Worm (Caenorhabditis elegans) whole organism, L4/young adult: ENCODE measurements around the gene M01H9.2.

Experiments
- W03F9.2 ChIP-seq: fragments of 150-350 bp; optimal IDR thresholded peaks from 2 replicates; lab custom pipeline; 2014; ENCODE audit warnings: missing biosample characterization, missing genetic modification characterization
- dao-5 ChIP-seq: sonication (generic microtip); optimal IDR thresholded peaks from 2 replicates; lab custom pipeline; 2016; ENCODE audit warnings: missing genotype, missing genetic modification characterization, moderate library complexity, missing compliant biosample characterization
- him-1 ChIP-seq: sonication (generic microtip); optimal IDR thresholded peaks from 2 replicates; lab custom pipeline; 2016; ENCODE audit warnings: missing genotype, missing genetic modification reagents, missing genetic modification characterization, missing compliant biosample characterization

Gene M01H9.2

DNA sequence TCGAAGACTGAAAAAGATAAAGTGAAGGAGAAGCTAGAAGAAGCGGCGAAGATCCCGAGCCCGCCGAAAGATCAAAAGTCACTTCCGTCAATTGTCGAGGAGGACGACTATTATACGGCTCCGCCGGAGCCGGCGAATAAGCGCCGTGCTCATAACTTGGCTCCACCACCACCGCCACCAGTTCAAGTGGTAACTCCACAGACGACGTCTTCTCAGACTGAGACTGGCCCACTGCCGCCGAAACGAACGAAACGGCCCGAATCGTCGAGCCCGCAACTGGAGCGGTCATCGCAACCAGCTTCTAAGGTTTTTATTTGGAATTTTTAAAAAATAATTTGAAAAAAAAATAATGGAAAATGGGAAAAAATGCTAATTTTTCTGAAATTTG lies 51.1 kb downstream of the M01H9.2 start:
- TF ChIP-seq him-1 (no peak), W03F9.2 (no peak), dao-5 (tag; lab: Kevin White, UChicago) (no peak)

DNA sequence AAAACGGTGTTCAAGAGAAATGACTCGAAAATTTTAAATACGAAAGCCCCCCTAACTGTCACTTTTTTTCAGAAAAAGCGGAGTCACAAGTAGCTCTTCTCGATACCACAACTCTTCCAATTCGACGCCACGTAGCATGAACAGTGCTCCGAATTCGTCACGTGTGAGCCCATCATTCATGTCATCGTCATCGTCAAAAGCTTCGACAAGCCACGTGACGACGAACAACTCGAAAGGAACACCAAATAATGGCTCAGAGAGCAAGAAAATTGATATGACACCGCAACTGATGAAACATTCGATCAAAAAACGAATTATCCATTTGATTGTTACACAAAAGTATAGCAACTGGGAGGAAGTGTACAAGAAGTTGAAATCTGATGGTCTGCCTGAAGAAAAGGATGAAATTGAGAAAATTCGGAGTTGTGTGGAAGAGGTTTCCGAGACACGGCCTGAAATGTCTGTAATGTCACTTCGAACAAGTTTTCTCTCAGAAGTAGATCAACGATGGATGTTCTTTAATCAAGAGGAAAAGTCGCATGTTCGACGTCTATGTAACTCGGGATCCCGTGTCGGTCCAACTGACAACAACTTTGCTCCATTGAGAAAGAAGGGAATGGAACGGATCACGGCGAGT lies 51.6 kb downstream of the M01H9.2 start:
- TF ChIP-seq dao-5 (tag; lab: Kevin White, UChicago) (no peak), W03F9.2 (no peak), him-1 (no peak)

- TF ChIP-seq dao-5 (tag; lab: Kevin White, UChicago) (no peak), him-1 (no peak), W03F9.2 (no peak)
Measured at ce11 chrIV:4410526-4410925, 52.5 kb downstream of the M01H9.2 start.
